Worm (Caenorhabditis elegans) whole organism, L3 larva: ENCODE data around the gene col-148.

ENCODE experiments used
- lin-39 ChIP-seq: fragments of 150-350 bp; optimal IDR thresholded peaks from 2 replicates; lab custom pipeline; 2018; ENCODE audit warnings: missing biosample characterization, missing genetic modification reagents, missing genetic modification characterization
- nhr-25 ChIP-seq: sonication (generic microtip); optimal IDR thresholded peaks from 2 replicates; lab custom pipeline; 2017; ENCODE audit warnings: missing biosample characterization, missing genetic modification characterization
- pha-4 ChIP-seq: fragments of 150-350 bp; optimal IDR thresholded peaks from 2 replicates; lab custom pipeline; 2014; ENCODE audit warnings: missing biosample characterization, missing genetic modification reagents, missing genetic modification characterization
- pqm-1 ChIP-seq: fragments of 150-350 bp; optimal IDR thresholded peaks from 2 replicates; lab custom pipeline; 2017; ENCODE audit warnings: missing biosample characterization, missing genetic modification characterization, inconsistent platforms

ce11 chrV:10229222-10229879 lies 12.2 kb upstream of the col-148 start, which contains the start of the genes pyt-1 and fipr-7:
- TF ChIP-seq pqm-1 (tag; lab: Kevin White, UChicago): no peak
- no peak for TF ChIP-seq pha-4 (tag; lab: Kevin White, UChicago)
- no peak for TF ChIP-seq lin-39 (tag; lab: Kevin White, UChicago)
- TF ChIP-seq nhr-25 (tag; lab: Kevin White, UChicago): no peak
